Worm (Caenorhabditis elegans) whole organism, mixed stage, embryonic: ENCODE results near the gene F37C4.4.

Experiments
- M03D4.4 ChIP-seq: sonication (generic microtip); optimal IDR thresholded peaks from 2 replicates; lab custom pipeline; 2017; ENCODE audit warnings: mild to moderate bottlenecking, missing genetic modification characterization, missing compliant biosample characterization
- ceh-43 ChIP-seq: fragments of 200-800 bp; sonication (Bioruptor generic); optimal IDR thresholded peaks from 2 replicates; lab custom pipeline; 2018; ENCODE audit warnings: mild to moderate bottlenecking, missing genetic modification characterization, moderate library complexity, missing compliant biosample characterization
- cnd-1 ChIP-seq: fragments of 200-800 bp; sonication (Bioruptor generic); optimal IDR thresholded peaks from 2 replicates; lab custom pipeline; 2018; ENCODE audit warnings: mild to moderate bottlenecking, missing genetic modification characterization, missing compliant biosample characterization
- hlh-1 ChIP-seq: fragments of 150-350 bp; optimal IDR thresholded peaks from 2 replicates; lab custom pipeline; 2014; ENCODE audit warnings: missing biosample characterization, missing genetic modification reagents, missing genetic modification characterization
- lin-13 ChIP-seq: fragments of 150-350 bp; optimal IDR thresholded peaks from 2 replicates; lab custom pipeline; 2014; ENCODE audit warnings: missing biosample characterization, missing genetic modification characterization
- nhr-237 ChIP-seq: fragments of 150-350 bp; optimal IDR thresholded peaks from 2 replicates; lab custom pipeline; 2014; ENCODE audit warnings: missing biosample characterization, missing genetic modification characterization
- pha-4 ChIP-seq: fragments of 150-350 bp; optimal IDR thresholded peaks from 2 replicates; lab custom pipeline; 2018; ENCODE audit warnings: missing biosample characterization, missing genetic modification reagents, missing genetic modification characterization
- snpc-4 ChIP-seq: fragments of 150-350 bp; optimal IDR thresholded peaks from 2 replicates; lab custom pipeline; 2014; ENCODE audit warnings: missing biosample characterization, missing genetic modification characterization
- unc-39 ChIP-seq: fragments of 150-350 bp; optimal IDR thresholded peaks from 2 replicates; lab custom pipeline; 2014; ENCODE audit warnings: missing biosample characterization, missing genetic modification characterization
- unc-62 ChIP-seq: fragments of 150-350 bp; optimal IDR thresholded peaks from 2 replicates; lab custom pipeline; 2014; ENCODE audit warnings: missing biosample characterization, missing genetic modification reagents, missing genetic modification characterization
- ztf-11 ChIP-seq: fragments of 150-350 bp; optimal IDR thresholded peaks from 2 replicates; lab custom pipeline; 2014; ENCODE audit warnings: missing biosample characterization, missing genetic modification characterization

DNA sequence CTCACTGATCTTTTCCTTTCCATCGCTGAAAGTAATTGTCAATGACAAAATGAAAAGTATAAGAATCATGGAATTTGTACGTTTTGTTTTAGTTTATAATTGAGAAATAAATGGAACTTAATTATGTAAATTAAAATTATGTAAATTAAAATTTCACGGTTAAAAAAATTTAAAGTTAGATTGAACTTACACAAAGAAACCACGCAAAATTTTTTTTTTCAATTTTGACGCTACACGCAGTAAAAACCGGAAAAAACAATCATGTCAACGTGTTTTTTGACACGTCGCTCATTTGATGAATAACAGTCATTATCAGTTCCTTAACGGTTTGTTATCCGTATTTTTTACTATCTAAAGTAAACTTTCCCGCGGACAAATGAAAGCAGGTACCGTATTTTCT, 14.0 kb downstream of the F37C4.4 start, which contains the start of the genes F37C4.8 and oac-23:
- TF ChIP-seq ceh-43 (GFP tag; lab: Kevin White, UChicago) (no peak), snpc-4 (tag; lab: Kevin White, UChicago) (no peak), ztf-11 (no peak), pha-4 (tag; lab: Kevin White, UChicago) (no peak), nhr-237 (tag; lab: Kevin White, UChicago) (no peak), cnd-1 (tag; lab: Kevin White, UChicago) (no peak), unc-39 (no peak), unc-62 (GFP tag; lab: Kevin White, UChicago) (no peak), hlh-1 (no peak), lin-13 (tag; lab: Kevin White, UChicago) (no peak), M03D4.4 (tag; lab: Kevin White, UChicago) (no peak)
